Fruit fly (Drosophila melanogaster) whole organism, embryonic: ENCODE measurements around the gene CG16789.

Source experiments
- Aef1 ChIP-seq: fragments of 200-800 bp; sonication (Bioruptor generic); IDR thresholded peaks from 3 replicates; pipeline ENCODE4 v1.3.6; 2022; ENCODE audit warnings: missing biosample characterization, missing genetic modification characterization
- CG10267 ChIP-seq: fragments of 200-800 bp; sonication (Bioruptor generic); optimal IDR thresholded peaks from 2 replicates; lab custom pipeline; 2018; ENCODE audit warnings: missing biosample characterization, mild to moderate bottlenecking, missing genetic modification characterization, moderate library complexity
- CG10366 ChIP-seq: fragments of 200-800 bp; sonication (Bioruptor generic); IDR thresholded peaks from 2 replicates; pipeline ENCODE4 v1.3.6; 2022; ENCODE audit warnings: missing biosample characterization, missing genetic modification characterization
- CG10543 ChIP-seq: fragments of 200-800 bp; sonication (Bioruptor generic); optimal IDR thresholded peaks from 3 replicates; lab custom pipeline; 2017; ENCODE audit warnings: missing biosample characterization, mild to moderate bottlenecking, missing genetic modification characterization, moderate library complexity
- CG15269 ChIP-seq: fragments of 200-800 bp; sonication (Bioruptor generic); optimal IDR thresholded peaks from 2 replicates; lab custom pipeline; 2018; ENCODE audit warnings: missing biosample characterization, mild to moderate bottlenecking, missing genetic modification characterization, moderate library complexity
- CG1529 ChIP-seq: fragments of 200-800 bp; sonication (Bioruptor generic); optimal IDR thresholded peaks from 3 replicates; lab custom pipeline; 2018; ENCODE audit warnings: missing biosample characterization, missing genetic modification characterization
- CG1602 ChIP-seq: fragments of 200-800 bp; sonication (Bioruptor generic); optimal IDR thresholded peaks from 3 replicates; lab custom pipeline; 2016; ENCODE audit warnings: missing biosample characterization, missing genetic modification characterization
- CG18476 ChIP-seq: fragments of 200-800 bp; sonication (Bioruptor generic); optimal IDR thresholded peaks from 2 replicates; lab custom pipeline; 2016; ENCODE audit warnings: missing biosample characterization, mild to moderate bottlenecking, missing genetic modification characterization
- CG18764 ChIP-seq: fragments of 200-800 bp; sonication (Bioruptor generic); optimal IDR thresholded peaks from 3 replicates; lab custom pipeline; 2016; ENCODE audit warnings: missing biosample characterization, missing genetic modification characterization
- CG2116 ChIP-seq: fragments of 200-800 bp; sonication (Bioruptor generic); optimal IDR thresholded peaks from 3 replicates; lab custom pipeline; 2018; ENCODE audit warnings: missing biosample characterization, mild to moderate bottlenecking, missing genetic modification characterization
- CG2678 ChIP-seq: fragments of 200-800 bp; sonication (Bioruptor generic); optimal IDR thresholded peaks from 3 replicates; lab custom pipeline; 2019; ENCODE audit warnings: missing biosample characterization, mild to moderate bottlenecking, missing genetic modification characterization, moderate library complexity
- CG30020 ChIP-seq: fragments of 200-800 bp; optimal IDR thresholded peaks from 2 replicates; lab custom pipeline; 2019; ENCODE audit warnings: missing biosample characterization, mild to moderate bottlenecking, missing genetic modification characterization, moderate library complexity
- CG31224 ChIP-seq: fragments of 200-800 bp; sonication (Bioruptor generic); IDR thresholded peaks from 2 replicates; pipeline ENCODE4 v1.3.6; 2022; ENCODE audit warnings: missing biosample characterization, missing genetic modification characterization
- CG32767 ChIP-seq: fragments of 200-800 bp; sonication (Bioruptor generic); IDR thresholded peaks from 2 replicates; pipeline ENCODE4 v1.3.6; 2022; ENCODE audit warnings: missing biosample characterization, missing genetic modification characterization
- CG4282 ChIP-seq: fragments of 200-800 bp; sonication (Bioruptor generic); optimal IDR thresholded peaks from 2 replicates; lab custom pipeline; 2016; ENCODE audit warnings: missing biosample characterization, missing genetic modification characterization
- CG4328 ChIP-seq: fragments of 200-800 bp; sonication (Bioruptor generic); optimal IDR thresholded peaks from 3 replicates; lab custom pipeline; 2017; ENCODE audit warnings: missing biosample characterization, missing genetic modification reagents, missing genetic modification characterization
- CG4424 ChIP-seq: fragments of 200-800 bp; sonication (Bioruptor generic); optimal IDR thresholded peaks from 3 replicates; lab custom pipeline; 2016; ENCODE audit warnings: missing biosample characterization, missing genetic modification characterization
- CG6813 ChIP-seq: fragments of 200-800 bp; sonication (Bioruptor generic); optimal IDR thresholded peaks from 2 replicates; lab custom pipeline; 2017; ENCODE audit warnings: missing biosample characterization, missing genetic modification characterization, mild to moderate bottlenecking, moderate library complexity, missing genetic modification reagents
- CG7928 ChIP-seq: fragments of 200-800 bp; sonication (Bioruptor generic); optimal IDR thresholded peaks from 2 replicates; lab custom pipeline; 2017; ENCODE audit warnings: missing biosample characterization, mild to moderate bottlenecking, missing genetic modification characterization
- CG8089 ChIP-seq: fragments of 200-800 bp; sonication (Bioruptor generic); optimal IDR thresholded peaks from 3 replicates; lab custom pipeline; 2016; ENCODE audit warnings: missing biosample characterization, missing genetic modification characterization
- CG9215 ChIP-seq: fragments of 200-800 bp; sonication (Bioruptor generic); IDR thresholded peaks from 2 replicates; pipeline ENCODE4 v1.3.6; 2022; ENCODE audit warnings: missing biosample characterization, missing genetic modification characterization
- CG9437 ChIP-seq: fragments of 200-800 bp; sonication (Bioruptor generic); optimal IDR thresholded peaks from 2 replicates; lab custom pipeline; 2018; ENCODE audit warnings: missing biosample characterization, mild to moderate bottlenecking, missing genetic modification characterization
- CoRest ChIP-seq: fragments of 200-800 bp; sonication (Bioruptor generic); optimal IDR thresholded peaks from 3 replicates; lab custom pipeline; 2018; ENCODE audit warnings: missing biosample characterization, mild to moderate bottlenecking, missing genetic modification characterization, moderate library complexity
- Doc3 ChIP-seq: fragments of 200-800 bp; sonication (Bioruptor generic); IDR thresholded peaks from 3 replicates; pipeline ENCODE4 v1.3.6; 2022; ENCODE audit warnings: missing biosample characterization, missing genetic modification characterization; ENCODE audit not compliant: partially characterized antibody
- E2f1 ChIP-seq: fragments of 200-800 bp; sonication (Bioruptor generic); IDR thresholded peaks from 2 replicates; pipeline ENCODE4 v1.3.6; 2022; ENCODE audit warnings: missing biosample characterization, missing genetic modification characterization
- HmgZ ChIP-seq: fragments of 200-800 bp; sonication (Bioruptor generic); optimal IDR thresholded peaks from 2 replicates; lab custom pipeline; 2018; ENCODE audit warnings: missing biosample characterization, mild to moderate bottlenecking, missing genetic modification characterization
- Hmr ChIP-seq: fragments of 200-800 bp; sonication (Bioruptor generic); optimal IDR thresholded peaks from 3 replicates; lab custom pipeline; 2017; ENCODE audit warnings: mild to moderate bottlenecking, missing biosample characterization, missing genetic modification reagents, missing genetic modification characterization
- Hsf ChIP-seq: fragments of 200-800 bp; sonication (Bioruptor generic); optimal IDR thresholded peaks from 3 replicates; lab custom pipeline; 2016; ENCODE audit warnings: missing biosample characterization, missing genetic modification characterization
- Med ChIP-seq: fragments of 200-800 bp; sonication (Bioruptor generic); peaks from one replicate; lab custom pipeline; 2016; ENCODE audit warnings: missing biosample characterization, missing genetic modification characterization, mild to moderate bottlenecking, inconsistent platforms, moderate library complexity
- Nf-YB ChIP-seq: fragments of 200-800 bp; sonication (Bioruptor generic); optimal IDR thresholded peaks from 3 replicates; lab custom pipeline; 2019; ENCODE audit warnings: missing biosample characterization, mild to moderate bottlenecking, missing genetic modification characterization, moderate library complexity
- Opbp ChIP-seq: fragments of 200-800 bp; sonication (Bioruptor generic); IDR thresholded peaks from 3 replicates; pipeline ENCODE4 v1.3.6; 2022; ENCODE audit warnings: missing biosample characterization, missing genetic modification characterization; ENCODE audit not compliant: partially characterized antibody
- al ChIP-seq: fragments of 200-800 bp; sonication (Bioruptor generic); IDR thresholded peaks from 2 replicates; pipeline ENCODE4 v1.3.6; 2022; ENCODE audit warnings: missing biosample characterization, missing genetic modification characterization
- az2 ChIP-seq: fragments of 200-800 bp; sonication (Bioruptor generic); optimal IDR thresholded peaks from 3 replicates; lab custom pipeline; 2016; ENCODE audit warnings: missing biosample characterization, missing genetic modification characterization
- corto ChIP-seq: fragments of 200-800 bp; sonication (Bioruptor generic); optimal IDR thresholded peaks from 2 replicates; lab custom pipeline; 2016; ENCODE audit warnings: missing biosample characterization, mild to moderate bottlenecking, missing genetic modification characterization, moderate library complexity
- crp ChIP-seq, 2 experiments: fragments of 200-800 bp; sonication (Bioruptor generic); optimal IDR thresholded peaks; 2 replicates in 1 of 2; 3 replicates in 1 of 2; lab custom pipeline; 2017; ENCODE audit warnings: missing biosample characterization in 2 of 2, missing genetic modification characterization in 2 of 2, mild to moderate bottlenecking in 1 of 2, moderate library complexity in 1 of 2
- da ChIP-seq: fragments of 200-800 bp; sonication (Bioruptor generic); optimal IDR thresholded peaks from 2 replicates; lab custom pipeline; 2016; ENCODE audit warnings: missing biosample characterization, missing genetic modification characterization
- fd3F ChIP-seq: fragments of 200-800 bp; sonication (Bioruptor generic); optimal IDR thresholded peaks from 2 replicates; lab custom pipeline; 2018; ENCODE audit warnings: missing biosample characterization, mild to moderate bottlenecking, missing genetic modification characterization, moderate library complexity
- gcm2 ChIP-seq: fragments of 200-800 bp; sonication (Bioruptor generic); optimal IDR thresholded peaks from 2 replicates; lab custom pipeline; 2016; ENCODE audit warnings: missing biosample characterization, missing genetic modification characterization
- gem ChIP-seq: fragments of 200-800 bp; sonication (Bioruptor generic); optimal IDR thresholded peaks from 2 replicates; lab custom pipeline; 2019; ENCODE audit warnings: missing biosample characterization, mild to moderate bottlenecking, missing genetic modification characterization, moderate library complexity
- hb ChIP-seq: fragments of 200-800 bp; sonication (Bioruptor generic); IDR thresholded peaks from 3 replicates; pipeline ENCODE4 v1.3.6; 2022; ENCODE audit warnings: missing biosample characterization, missing genetic modification characterization; ENCODE audit not compliant: partially characterized antibody
- ind ChIP-seq: fragments of 200-800 bp; sonication (Bioruptor generic); optimal IDR thresholded peaks from 3 replicates; lab custom pipeline; 2016; ENCODE audit warnings: missing biosample characterization, missing genetic modification characterization
- luna ChIP-seq: fragments of 200-800 bp; sonication (Bioruptor generic); optimal IDR thresholded peaks from 2 replicates; lab custom pipeline; 2016; ENCODE audit warnings: missing biosample characterization, missing genetic modification characterization
- p53 ChIP-seq: fragments of 200-800 bp; sonication (Bioruptor generic); optimal IDR thresholded peaks from 2 replicates; lab custom pipeline; 2016; ENCODE audit warnings: missing biosample characterization, missing genetic modification characterization
- pb ChIP-seq: fragments of 200-800 bp; sonication (Bioruptor generic); optimal IDR thresholded peaks from 3 replicates; lab custom pipeline; 2016; ENCODE audit warnings: missing biosample characterization, missing genetic modification characterization
- prd ChIP-seq, 3 experiments: fragments of >200 bp in 2 of 3; fragments of 200-800 bp in 1 of 3; sonication (Bioruptor generic) in 1 of 3; optimal IDR thresholded peaks in 2 of 3; IDR thresholded peaks in 1 of 3; 2 replicates in 2 of 3; 3 replicates in 1 of 3; pipeline versions ENCODE4 v1.3.6 to Lab custom; 2017 to 2022; ENCODE audit warnings: missing biosample characterization in 1 of 3, missing genetic modification characterization in 1 of 3
- slbo ChIP-seq: fragments of 200-800 bp; sonication (Bioruptor generic); IDR thresholded peaks from 2 replicates; pipeline ENCODE4 v1.3.6; 2022; ENCODE audit warnings: missing biosample characterization, missing genetic modification characterization
- so ChIP-seq: fragments of 200-800 bp; sonication (Bioruptor generic); IDR thresholded peaks from 3 replicates; pipeline ENCODE4 v1.3.6; 2022; ENCODE audit warnings: missing biosample characterization, missing genetic modification characterization
- unpg ChIP-seq: fragments of 200-800 bp; sonication (Bioruptor generic); optimal IDR thresholded peaks from 3 replicates; lab custom pipeline; 2018; ENCODE audit warnings: missing biosample characterization, mild to moderate bottlenecking, missing genetic modification characterization, moderate library complexity

Gene CG16789

DNA sequence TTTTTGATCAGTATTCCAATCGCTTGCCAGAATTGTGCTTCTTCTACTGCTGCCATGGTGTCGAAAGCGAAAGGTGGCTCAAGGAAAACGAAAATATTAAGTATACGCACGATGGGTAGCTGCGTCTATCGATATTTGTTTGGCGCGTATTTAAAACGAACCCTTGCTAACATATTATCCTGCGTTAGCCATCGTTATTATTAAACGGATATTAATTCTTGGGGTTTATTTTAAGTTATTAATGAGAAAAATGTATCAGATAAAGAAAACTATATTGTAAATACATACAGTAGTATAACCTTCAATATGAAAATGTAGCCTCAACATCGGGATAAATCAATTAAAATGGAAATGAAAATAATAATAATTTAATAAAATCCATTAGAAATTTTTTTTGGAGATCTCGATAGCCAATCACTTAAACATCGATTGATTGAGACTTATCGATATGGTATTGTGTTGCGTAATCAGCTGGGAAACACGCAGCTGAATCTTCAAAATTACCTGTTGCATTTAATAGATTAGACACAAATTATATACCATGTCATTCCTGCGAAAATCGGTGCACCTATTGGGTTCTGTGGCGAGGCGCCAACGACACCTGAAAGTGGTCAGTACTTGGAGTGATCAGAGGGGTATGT, 10.5 kb upstream of the CG16789 start, which contains the start of the genes CG9386 and BckdhA (continued):
- peak; percentile 30 for TF ChIP-seq CG1602
- peak; percentile 47 for TF ChIP-seq CG4424 (GFP tag; lab: Kevin White, UChicago)
- no peak for TF ChIP-seq CG6813 (GFP tag; lab: Kevin White, UChicago)
- peak; percentile 71 for TF ChIP-seq slbo (GFP tag; lab: Robert Waterston, UW)
- TF ChIP-seq p53 (GFP tag; lab: Kevin White, UChicago): no peak
- TF ChIP-seq CG32767: 0 out of 2 replicates have a peak, but pooled peaks have one; percentile 38
- no peak for TF ChIP-seq E2f1 (GFP tag; lab: Robert Waterston, UW)
- TF ChIP-seq Hsf (GFP tag; lab: Kevin White, UChicago): peak; percentile 59
- peak; percentile 52 for TF ChIP-seq CG4328
- TF ChIP-seq prd (optimal IDR thresholded peaks at IDR 0.05; lab: Kevin White, UChicago): no peak
- TF ChIP-seq prd (GFP tag; IDR thresholded peaks at IDR 0.05; lab: Robert Waterston, UW): peak; percentile 59; the same call in 2 of the 3 replicates
- peak; percentile 34 for TF ChIP-seq CG18476 (GFP tag; lab: Kevin White, UChicago)
- peak; percentile 21 for TF ChIP-seq HmgZ (tag; lab: Kevin White, UChicago)
- TF ChIP-seq Opbp (GFP tag; lab: Robert Waterston, UW): 0 out of 3 replicates have a peak, but pooled peaks have one; percentile 5
- TF ChIP-seq luna (GFP tag; lab: Kevin White, UChicago): no peak
- TF ChIP-seq al (GFP tag; lab: Robert Waterston, UW): peak; percentile 29; the same call in 1 of the 2 replicates
- TF ChIP-seq CG7928 (GFP tag; lab: Kevin White, UChicago): no peak
- TF ChIP-seq CG30020 (tag; lab: Kevin White, UChicago): peak; percentile 26
- TF ChIP-seq ind (GFP tag; lab: Kevin White, UChicago): peak; percentile 52
- TF ChIP-seq gcm2: no peak
- peak; percentile 7 for TF ChIP-seq fd3F
- peak; percentile 81 for TF ChIP-seq CG2116 (GFP tag; lab: Kevin White, UChicago)
- TF ChIP-seq unpg (GFP tag; lab: Kevin White, UChicago): peak; percentile 16
- peak; percentile 77 for TF ChIP-seq CG9437 (GFP tag; lab: Kevin White, UChicago)
- peak; percentile 57 for TF ChIP-seq CG10267 (tag; lab: Kevin White, UChicago)
- TF ChIP-seq CG10366: peak; percentile 28; the same call in 1 of the 2 replicates
- TF ChIP-seq Nf-YB (GFP tag; lab: Kevin White, UChicago): peak; percentile 0
- peak; percentile 37 for TF ChIP-seq az2 (GFP tag; lab: Kevin White, UChicago)
- no peak for TF ChIP-seq CG4282 (GFP tag; lab: Kevin White, UChicago)
- no peak for TF ChIP-seq CG1529 (GFP tag; lab: Kevin White, UChicago)
- peak; percentile 92 for TF ChIP-seq Med (GFP tag; lab: Kevin White, UChicago)
- peak; percentile 28 for TF ChIP-seq CG8089 (GFP tag; lab: Kevin White, UChicago)
- TF ChIP-seq CG18764 (GFP tag; lab: Kevin White, UChicago): peak; percentile 16
- TF ChIP-seq Aef1 (GFP tag; lab: Robert Waterston, UW): peak; percentile 13; the same call in 1 of the 3 replicates
- peak; percentile 75 for TF ChIP-seq Doc3 (GFP tag; lab: Robert Waterston, UW)
- TF ChIP-seq so (GFP tag; lab: Robert Waterston, UW): no peak
- TF ChIP-seq gem (tag; lab: Kevin White, UChicago): peak; percentile 66
- peak; percentile 42 for TF ChIP-seq Hmr
- peak in 1 of 2 experiments; percentile 76 for TF ChIP-seq crp (GFP tag; optimal IDR thresholded peaks at IDR 0.05; lab: Kevin White, UChicago)
- TF ChIP-seq CG9215 (GFP tag; lab: Robert Waterston, UW): peak; percentile 49
- peak; percentile 63 for TF ChIP-seq CG2678 (tag; lab: Kevin White, UChicago)
- peak; percentile 67; the same call in 2 of the 3 replicates for TF ChIP-seq hb (GFP tag; lab: Robert Waterston, UW)
- peak; percentile 73 for TF ChIP-seq CoRest (tag; lab: Kevin White, UChicago)
- no peak for TF ChIP-seq corto (GFP tag; lab: Kevin White, UChicago)
- TF ChIP-seq da (GFP tag; lab: Kevin White, UChicago): no peak
- TF ChIP-seq CG10543 (GFP tag; lab: Kevin White, UChicago): peak; percentile 62
- TF ChIP-seq CG31224 (GFP tag; lab: Robert Waterston, UW): no peak
- no peak for TF ChIP-seq CG15269 (tag; lab: Kevin White, UChicago)
- no peak for TF ChIP-seq pb (GFP tag; lab: Kevin White, UChicago)
